Worm (Caenorhabditis elegans) whole organism, young adult: ENCODE data around the gene Y47D7A.9.

ENCODE experiments used
- ztf-18 ChIP-seq: sonication (generic microtip); optimal IDR thresholded peaks from 2 replicates; lab custom pipeline; 2016; ENCODE audit warnings: missing genotype, mild to moderate bottlenecking, missing genetic modification characterization, missing compliant biosample characterization

The Y47D7A.9 gene

ce11 chrV:4373656-4374055, 50.1 kb downstream of the Y47D7A.9 start (continued):
- TF ChIP-seq ztf-18 (tag; lab: Kevin White, UChicago), result no peak
